Worm (Caenorhabditis elegans): ENCODE measurements around the gene farl-11.

The farl-11 gene

DNA sequence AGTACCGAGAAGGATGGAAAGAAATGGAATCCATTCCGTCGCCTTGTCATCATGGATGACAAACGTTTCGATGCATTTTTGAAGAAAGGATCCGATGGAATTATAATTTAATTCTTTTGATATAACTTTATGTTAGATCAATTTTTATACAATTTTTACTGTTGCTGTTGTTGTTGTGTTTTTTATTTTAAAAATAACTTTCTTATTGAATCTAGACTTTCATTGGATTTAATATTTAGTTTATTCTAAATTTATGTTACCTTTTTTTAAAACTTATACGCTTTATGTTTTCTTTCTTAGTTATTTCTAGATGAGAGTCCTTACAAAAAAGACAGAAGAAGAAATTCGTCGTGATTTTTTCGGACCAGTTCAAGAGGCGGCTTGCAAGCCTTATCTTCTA is 49.8 kb downstream of the farl-11 start, which contains the start of gene ZK1127.3:
ZK1127.3 (plus strand) TSS at position 301 of the 400 bp plus-strand sequence.
- no peak for TF ChIP-seq fkh-10 (GFP tag; optimal IDR thresholded peaks at IDR 0.05)
- TF ChIP-seq nhr-11 (tag; optimal IDR thresholded peaks at IDR 0.05): no peak
- TF ChIP-seq pqm-1 (tag; optimal IDR thresholded peaks at IDR 0.05): no peak

DNA sequence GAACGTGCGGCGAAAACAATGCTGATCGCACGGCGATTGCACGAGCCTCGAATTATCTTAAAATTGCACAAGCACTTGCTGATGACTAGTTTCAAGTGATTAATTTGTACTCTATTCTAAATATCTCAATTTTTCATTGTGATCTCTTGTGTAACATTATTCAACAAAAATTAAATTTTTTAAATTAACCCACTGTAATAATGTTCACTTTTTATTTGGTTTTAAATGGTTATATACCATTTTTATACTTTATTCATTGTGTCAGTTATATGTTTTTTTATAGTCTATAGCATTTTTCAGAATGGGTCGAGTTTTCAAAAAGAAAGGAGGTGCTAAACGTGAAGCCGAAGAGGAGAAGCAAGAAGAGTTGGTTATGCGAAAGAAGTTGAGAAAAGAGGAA is 51.2 kb downstream of the farl-11 start, which contains the start of gene ZK1127.4:
ZK1127.4 (plus strand) TSS at position 301 of the 400 bp plus-strand sequence.
- TF ChIP-seq nhr-43 (tag; optimal IDR thresholded peaks at IDR 0.05; ENCODE audit: poor library complexity, severe bottlenecking): no peak
- no peak for TF ChIP-seq lsy-12 (tag; optimal IDR thresholded peaks at IDR 0.05)
- no peak for TF ChIP-seq unc-62 (GFP tag; optimal IDR thresholded peaks at IDR 0.05)
- no peak for TF ChIP-seq eor-1 (tag; optimal IDR thresholded peaks at IDR 0.05)
- no peak for TF ChIP-seq hmg-11 (tag; optimal IDR thresholded peaks at IDR 0.05)
- no peak for TF ChIP-seq fos-1 (tag; optimal IDR thresholded peaks at IDR 0.05)
- TF ChIP-seq nfya-1 (tag; optimal IDR thresholded peaks at IDR 0.05; ENCODE audit: insufficient read depth): no peak

DNA sequence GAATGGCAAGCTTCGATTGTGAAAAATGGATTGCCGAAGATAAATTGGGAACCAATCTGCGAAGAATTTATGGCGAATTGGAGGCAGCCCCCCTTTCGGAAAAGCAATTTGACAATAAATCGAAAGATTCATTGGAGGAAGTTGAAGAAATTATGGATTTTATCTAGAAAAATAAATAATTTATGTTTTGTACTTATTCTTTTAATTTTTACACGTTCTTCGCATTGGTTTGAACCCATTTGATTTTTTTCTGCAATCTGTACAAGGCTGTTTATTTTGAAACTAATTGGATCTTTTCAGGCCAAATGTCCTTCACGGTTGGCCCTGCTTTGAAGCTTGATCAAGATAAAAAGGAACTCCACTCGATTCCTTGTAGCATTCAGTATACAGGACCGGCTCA is 51.8 kb downstream of the farl-11 start, which contains the start of gene ZK1127.13:
ZK1127.13 (plus strand) TSS at position 301 of the 400 bp plus-strand sequence.
- TF ChIP-seq zag-1 (tag; optimal IDR thresholded peaks at IDR 0.05) (no peak), nhr-67 (tag; optimal IDR thresholded peaks at IDR 0.05) (no peak), daf-12 (tag; optimal IDR thresholded peaks at IDR 0.05) (no peak), hmg-11 (tag; optimal IDR thresholded peaks at IDR 0.05) (no peak), ama-1 (optimal IDR thresholded peaks at IDR 0.05) (no peak), fkh-10 (GFP tag; optimal IDR thresholded peaks at IDR 0.05) (no peak), egl-5 (tag; optimal IDR thresholded peaks at IDR 0.05) (no peak), lsy-12 (tag; optimal IDR thresholded peaks at IDR 0.05) (no peak), mdl-1 (tag; optimal IDR thresholded peaks at IDR 0.05) (no peak), elt-2 (tag; optimal IDR thresholded peaks at IDR 0.05) (no peak), ZK546.5 (tag; optimal IDR thresholded peaks at IDR 0.05) (no peak), nhr-11 (tag; optimal IDR thresholded peaks at IDR 0.05) (no peak), elt-3 (tag; optimal IDR thresholded peaks at IDR 0.05) (no peak)

DNA sequence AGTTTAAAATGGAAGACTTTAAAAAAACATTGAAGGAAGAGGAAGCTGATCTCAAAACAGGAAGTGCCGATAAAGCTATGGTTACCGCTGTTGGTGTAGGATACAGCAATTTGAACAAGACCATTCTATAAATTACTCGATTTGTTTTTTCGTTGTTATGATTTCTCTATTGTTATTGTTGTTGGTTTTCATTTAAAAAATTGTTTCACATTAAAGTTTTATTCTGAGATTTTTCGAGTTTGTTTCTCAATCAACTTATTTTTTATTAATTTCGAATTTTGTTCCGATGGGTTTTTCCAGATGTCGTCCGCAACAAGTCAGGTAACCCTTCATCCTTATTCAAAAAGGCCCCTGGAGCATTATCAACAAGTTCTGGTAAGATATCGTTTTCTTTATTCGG is 53.1 kb downstream of the farl-11 start, which contains the start of gene ZK1127.12:
ZK1127.12 (plus strand) TSS at position 301 of the 400 bp plus-strand sequence.
- TF ChIP-seq zag-1 (tag; optimal IDR thresholded peaks at IDR 0.05) (no peak), nhr-12 (tag; optimal IDR thresholded peaks at IDR 0.05) (no peak), nhr-77 (tag; optimal IDR thresholded peaks at IDR 0.05) (no peak), unc-62 (GFP tag; optimal IDR thresholded peaks at IDR 0.05) (no peak), nhr-25 (tag; optimal IDR thresholded peaks at IDR 0.05) (no peak), pha-4 (tag; optimal IDR thresholded peaks at IDR 0.05) (no peak), nhr-23 (tag; optimal IDR thresholded peaks at IDR 0.05) (no peak), elt-2 (tag; optimal IDR thresholded peaks at IDR 0.05) (no peak), lin-39 (tag; optimal IDR thresholded peaks at IDR 0.05) (no peak), sea-2 (GFP tag; optimal IDR thresholded peaks at IDR 0.05) (no peak), ztf-4 (tag; optimal IDR thresholded peaks at IDR 0.05) (no peak), nhr-76 (tag; optimal IDR thresholded peaks at IDR 0.05) (no peak), daf-12 (tag; optimal IDR thresholded peaks at IDR 0.05) (no peak), unc-39 (tag; optimal IDR thresholded peaks at IDR 0.05) (no peak)

Measured in whole organism, L3 larva.